Worm (Caenorhabditis elegans): ENCODE data around the gene fbxo-11.2.

ce11 chrIII:1058074-1058473 is 5.0 kb upstream of the fbxo-11.2 start:
- TF ChIP-seq tlp-1 (tag; optimal IDR thresholded peaks at IDR 0.05) (no peak), aha-1 (tag; optimal IDR thresholded peaks at IDR 0.05) (no peak), hlh-17 (GFP tag; optimal IDR thresholded peaks at IDR 0.05; ENCODE audit: borderline replicate concordance) (no peak), nhr-77 (tag; optimal IDR thresholded peaks at IDR 0.05) (no peak), elt-3 (tag; optimal IDR thresholded peaks at IDR 0.05) (no peak), nhr-11 (tag; optimal IDR thresholded peaks at IDR 0.05) (no peak), ceh-82 (tag; optimal IDR thresholded peaks at IDR 0.05) (no peak)

Measured in whole organism, L1 larva.